Worm (Caenorhabditis elegans): ENCODE data around the gene div-1.

DNA sequence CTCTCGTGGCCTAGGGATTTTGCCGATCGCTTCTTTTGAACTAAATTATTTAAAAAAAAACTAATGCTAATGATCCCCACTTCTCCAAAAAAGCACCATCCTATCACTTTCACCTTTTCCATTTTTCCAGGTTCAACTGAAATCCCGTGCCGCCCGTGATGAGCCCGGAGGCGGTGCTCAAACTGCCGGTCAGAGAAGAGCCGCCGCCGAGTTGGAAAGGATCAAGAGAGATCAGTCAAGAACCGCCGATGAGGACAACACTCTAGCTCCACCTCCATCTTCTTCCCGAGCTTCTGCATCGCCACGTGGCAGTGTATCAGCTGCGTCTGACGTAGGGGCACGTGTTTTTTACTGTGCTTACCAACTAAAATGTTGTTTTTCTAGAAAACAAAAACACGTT is 5.0 kb upstream of the div-1 start:
- TF ChIP-seq lim-6 (tag; optimal IDR thresholded peaks at IDR 0.05): no peak
- TF ChIP-seq dve-1 (tag; optimal IDR thresholded peaks at IDR 0.05): no peak
- TF ChIP-seq Y22D7AL.16 (tag; optimal IDR thresholded peaks at IDR 0.05): no peak
- TF ChIP-seq ceh-31 (tag; optimal IDR thresholded peaks at IDR 0.05): no peak
- TF ChIP-seq pha-4 (tag; optimal IDR thresholded peaks at IDR 0.05): no peak
- no peak for TF ChIP-seq hlh-13 (GFP tag; optimal IDR thresholded peaks at IDR 0.05)

Data from whole organism, late embryonic.